Worm (Caenorhabditis elegans): ENCODE data around the gene rrf-3.

- TF ChIP-seq ztf-11 (tag; optimal IDR thresholded peaks at IDR 0.05) (no peak), pqm-1 (tag; optimal IDR thresholded peaks at IDR 0.05) (no peak), mxl-2 (GFP tag; conservative IDR thresholded peaks at IDR 0.05) (no peak), lin-15B (tag; optimal IDR thresholded peaks at IDR 0.05) (no peak), daf-8 (GFP tag; IDR thresholded peaks at IDR 0.05) (no peak), arid-1 (GFP tag; conservative IDR thresholded peaks at IDR 0.05) (no peak), nhr-237 (tag; optimal IDR thresholded peaks at IDR 0.05) (no peak), zag-1 (tag; optimal IDR thresholded peaks at IDR 0.05) (no peak), egl-27 (tag; optimal IDR thresholded peaks at IDR 0.05) (no peak), snpc-4 (tag; optimal IDR thresholded peaks at IDR 0.05) (no peak), ces-1 (GFP tag; optimal IDR thresholded peaks at IDR 0.05) (no peak), fkh-10 (GFP tag; optimal IDR thresholded peaks at IDR 0.05) (no peak), spr-3 (GFP tag; optimal IDR thresholded peaks at IDR 0.05) (no peak)
Measured at ce11 chrII:8128273-8129039, 33.8 kb upstream of the rrf-3 start.

Data from whole organism, L4 larva.